Worm (Caenorhabditis elegans) whole organism, L4 larva: Measurements from ENCODE around the gene inx-9.

Source experiments
- hmg-1.1 ChIP-seq: fragments of 200-800 bp; sonication (Bioruptor generic); IDR thresholded peaks from 2 replicates; pipeline ENCODE4 v1.3.6; 2022; ENCODE audit warnings: missing genetic modification reagents, missing genetic modification characterization, missing compliant biosample characterization
- lin-13 ChIP-seq: fragments of 150-350 bp; optimal IDR thresholded peaks from 2 replicates; lab custom pipeline; 2014; ENCODE audit warnings: missing biosample characterization, missing genetic modification reagents, missing genetic modification characterization
- nhr-42 ChIP-seq: fragments of 200-800 bp; sonication (Bioruptor generic); IDR thresholded peaks from 2 replicates; pipeline ENCODE4 v1.3.6; 2022; ENCODE audit warnings: missing genetic modification characterization, missing compliant biosample characterization
- nhr-76 ChIP-seq: fragments of 150-350 bp; optimal IDR thresholded peaks from 2 replicates; lab custom pipeline; 2014; ENCODE audit warnings: missing biosample characterization, missing genetic modification characterization

DNA sequence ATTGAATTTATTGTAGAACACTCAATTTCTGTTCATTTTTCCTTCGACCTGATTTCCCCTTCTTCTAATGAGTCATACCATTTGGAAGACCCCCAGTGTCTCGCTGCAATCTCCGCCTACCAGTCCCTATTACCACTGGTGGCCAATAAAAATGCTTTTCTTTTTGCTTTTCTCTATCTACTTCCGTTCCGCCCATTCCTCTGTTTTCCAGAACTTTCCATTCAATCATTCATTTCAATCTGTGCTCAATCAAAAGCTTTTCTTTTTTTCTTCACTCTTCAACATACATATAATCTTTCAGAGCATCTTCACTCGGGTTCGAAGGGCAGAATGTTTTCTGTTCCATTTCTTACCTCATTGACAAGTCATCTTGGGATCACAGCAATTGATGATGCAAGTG lies 2.6 kb upstream of the inx-9 start, which contains the start of gene inx-8:
- TF ChIP-seq nhr-76 (no peak), lin-13 (GFP tag; lab: Kevin White, UChicago) (no peak), nhr-42 (no peak), hmg-1.1 (GFP tag; lab: Robert Waterston, UW) (no peak)
